Fruit fly (Drosophila melanogaster) whole organism, embryonic: ENCODE results near the gene CG9582.

ENCODE experiments used
- Bdp1 ChIP-seq: fragments of 200-800 bp; sonication (Bioruptor generic); optimal IDR thresholded peaks from 3 replicates; lab custom pipeline; 2016; ENCODE audit warnings: missing biosample characterization, missing genetic modification characterization
- BtbVII ChIP-seq: fragments of 200-800 bp; sonication (Bioruptor generic); optimal IDR thresholded peaks from 3 replicates; lab custom pipeline; 2017; ENCODE audit warnings: missing biosample characterization, mild to moderate bottlenecking, missing genetic modification characterization
- CG10267 ChIP-seq: fragments of 200-800 bp; sonication (Bioruptor generic); optimal IDR thresholded peaks from 2 replicates; lab custom pipeline; 2018; ENCODE audit warnings: missing biosample characterization, mild to moderate bottlenecking, missing genetic modification characterization, moderate library complexity
- CG11093 ChIP-seq: fragments of 200-800 bp; sonication (Bioruptor generic); IDR thresholded peaks from 3 replicates; pipeline ENCODE4 v1.3.6; 2022; ENCODE audit warnings: missing biosample characterization, missing genetic modification characterization
- CG11695 ChIP-seq: fragments of 200-800 bp; sonication (Bioruptor generic); IDR thresholded peaks from 3 replicates; pipeline ENCODE4 v1.3.6; 2022; ENCODE audit warnings: missing biosample characterization, missing genetic modification characterization
- CG12769 ChIP-seq: fragments of 200-800 bp; sonication (Bioruptor generic); optimal IDR thresholded peaks from 2 replicates; lab custom pipeline; 2019; ENCODE audit warnings: missing biosample characterization, mild to moderate bottlenecking, missing genetic modification characterization, moderate library complexity
- CG15601 ChIP-seq: fragments of 200-800 bp; sonication (Bioruptor generic); optimal IDR thresholded peaks from 3 replicates; lab custom pipeline; 2019; ENCODE audit warnings: missing biosample characterization, mild to moderate bottlenecking, missing genetic modification characterization, moderate library complexity
- CG17359 ChIP-seq: fragments of 200-800 bp; sonication (Bioruptor generic); optimal IDR thresholded peaks from 3 replicates; lab custom pipeline; 2018; ENCODE audit warnings: missing biosample characterization, mild to moderate bottlenecking, missing genetic modification characterization, moderate library complexity
- CG17568 ChIP-seq: fragments of 200-800 bp; sonication (Bioruptor generic); optimal IDR thresholded peaks from 2 replicates; lab custom pipeline; 2018; ENCODE audit warnings: missing biosample characterization, mild to moderate bottlenecking, missing genetic modification characterization, moderate library complexity
- CG17612 ChIP-seq: fragments of 200-800 bp; sonication (Bioruptor generic); IDR thresholded peaks from 2 replicates; pipeline ENCODE4 v1.3.6; 2022; ENCODE audit warnings: missing biosample characterization, missing genetic modification characterization
- CG17912 ChIP-seq: fragments of 200-800 bp; sonication (Bioruptor generic); optimal IDR thresholded peaks from 2 replicates; lab custom pipeline; 2018; ENCODE audit warnings: missing biosample characterization, mild to moderate bottlenecking, missing genetic modification characterization
- CG18476 ChIP-seq: fragments of 200-800 bp; sonication (Bioruptor generic); optimal IDR thresholded peaks from 2 replicates; lab custom pipeline; 2016; ENCODE audit warnings: missing biosample characterization, mild to moderate bottlenecking, missing genetic modification characterization
- CG4707 ChIP-seq: fragments of 200-800 bp; sonication (Bioruptor generic); optimal IDR thresholded peaks from 2 replicates; lab custom pipeline; 2018; ENCODE audit warnings: missing biosample characterization, mild to moderate bottlenecking, missing genetic modification characterization, moderate library complexity
- CG6272 ChIP-seq: fragments of 200-800 bp; sonication (Bioruptor generic); IDR thresholded peaks from 2 replicates; pipeline ENCODE4 v1.3.6; 2022; ENCODE audit warnings: missing biosample characterization, missing genetic modification characterization
- CG6654 ChIP-seq: fragments of 200-800 bp; sonication (Bioruptor generic); optimal IDR thresholded peaks from 2 replicates; lab custom pipeline; 2017; ENCODE audit warnings: missing biosample characterization, mild to moderate bottlenecking, missing genetic modification characterization
- CG7271 ChIP-seq: fragments of 200-800 bp; sonication (Bioruptor generic); optimal IDR thresholded peaks from 2 replicates; lab custom pipeline; 2018; ENCODE audit warnings: missing biosample characterization, mild to moderate bottlenecking, missing genetic modification characterization, moderate library complexity
- CG7745 ChIP-seq: fragments of 200-800 bp; sonication (Bioruptor generic); optimal IDR thresholded peaks from 2 replicates; lab custom pipeline; 2018; ENCODE audit warnings: missing biosample characterization, mild to moderate bottlenecking, missing genetic modification characterization, moderate library complexity
- CG7963 ChIP-seq: fragments of 200-800 bp; sonication (Bioruptor generic); IDR thresholded peaks from 3 replicates; pipeline ENCODE4 v1.3.6; 2022; ENCODE audit warnings: missing biosample characterization, missing genetic modification characterization; ENCODE audit not compliant: partially characterized antibody
- CrebB ChIP-seq: fragments of 200-800 bp; sonication (Bioruptor generic); optimal IDR thresholded peaks from 3 replicates; lab custom pipeline; 2018; ENCODE audit warnings: missing biosample characterization, mild to moderate bottlenecking, missing genetic modification characterization
- D19B ChIP-seq: fragments of 200-800 bp; sonication (Bioruptor generic); optimal IDR thresholded peaks from 2 replicates; lab custom pipeline; 2017; ENCODE audit warnings: missing biosample characterization, mild to moderate bottlenecking, missing genetic modification characterization
- Dbx ChIP-seq: fragments of 200-800 bp; sonication (Bioruptor generic); IDR thresholded peaks from 3 replicates; pipeline ENCODE4 v1.3.6; 2022; ENCODE audit warnings: missing biosample characterization, missing genetic modification characterization
- Doc3 ChIP-seq: fragments of 200-800 bp; sonication (Bioruptor generic); IDR thresholded peaks from 3 replicates; pipeline ENCODE4 v1.3.6; 2022; ENCODE audit warnings: missing biosample characterization, missing genetic modification characterization; ENCODE audit not compliant: partially characterized antibody
- ERR ChIP-seq: fragments of 200-800 bp; sonication (Bioruptor generic); optimal IDR thresholded peaks from 2 replicates; lab custom pipeline; 2016; ENCODE audit warnings: missing biosample characterization, missing genetic modification characterization
- HLHmδ ChIP-seq: fragments of 200-800 bp; sonication (Bioruptor generic); optimal IDR thresholded peaks from 2 replicates; lab custom pipeline; 2018; ENCODE audit warnings: missing biosample characterization, mild to moderate bottlenecking, missing genetic modification characterization, moderate library complexity
- Kr ChIP-seq: fragments of 200-800 bp; sonication (Bioruptor generic); optimal IDR thresholded peaks from 2 replicates; lab custom pipeline; 2017; ENCODE audit warnings: missing biosample characterization, mild to moderate bottlenecking, missing genetic modification characterization
- Mes4 ChIP-seq: fragments of 200-800 bp; sonication (Bioruptor generic); optimal IDR thresholded peaks from 2 replicates; lab custom pipeline; 2016; ENCODE audit warnings: missing biosample characterization, missing genetic modification characterization
- NfI ChIP-seq: fragments of 200-800 bp; sonication (Bioruptor generic); optimal IDR thresholded peaks from 3 replicates; lab custom pipeline; 2018; ENCODE audit warnings: missing biosample characterization, mild to moderate bottlenecking, missing genetic modification characterization, moderate library complexity
- Tbp ChIP-seq: fragments of >200 bp; optimal IDR thresholded peaks from 2 replicates; lab custom pipeline; 2018; ENCODE audit warnings: missing biosample characterization, missing genetic modification characterization
- YL-1 ChIP-seq: fragments of 200-800 bp; sonication (Bioruptor generic); optimal IDR thresholded peaks from 3 replicates; lab custom pipeline; 2017; ENCODE audit warnings: missing biosample characterization, mild to moderate bottlenecking, missing genetic modification characterization
- ab ChIP-seq: fragments of 200-800 bp; sonication (Bioruptor generic); optimal IDR thresholded peaks from 2 replicates; lab custom pipeline; 2016; ENCODE audit warnings: missing biosample characterization, missing genetic modification characterization
- ap ChIP-seq: fragments of 200-800 bp; sonication (Bioruptor generic); IDR thresholded peaks from 2 replicates; pipeline ENCODE4 v1.3.6; 2022; ENCODE audit warnings: missing biosample characterization, missing genetic modification characterization
- ems ChIP-seq: fragments of 200-800 bp; sonication (Bioruptor generic); optimal IDR thresholded peaks from 3 replicates; lab custom pipeline; 2016; ENCODE audit warnings: missing biosample characterization, missing genetic modification characterization
- eyg ChIP-seq: fragments of 200-800 bp; sonication (Bioruptor generic); optimal IDR thresholded peaks from 3 replicates; lab custom pipeline; 2016; ENCODE audit warnings: missing biosample characterization, missing genetic modification characterization
- gfzf ChIP-seq: fragments of 200-800 bp; sonication (Bioruptor generic); optimal IDR thresholded peaks from 2 replicates; lab custom pipeline; 2016; ENCODE audit warnings: missing biosample characterization, mild to moderate bottlenecking, missing genetic modification characterization, moderate library complexity
- gsb-n ChIP-seq: fragments of 200-800 bp; sonication (Bioruptor generic); optimal IDR thresholded peaks from 3 replicates; lab custom pipeline; 2018; ENCODE audit warnings: missing biosample characterization, mild to moderate bottlenecking, missing genetic modification characterization
- kay ChIP-seq: fragments of 200-800 bp; sonication (Bioruptor generic); optimal IDR thresholded peaks from 2 replicates; lab custom pipeline; 2016; ENCODE audit warnings: missing biosample characterization, missing genetic modification characterization
- lab ChIP-seq: fragments of 200-800 bp; sonication (Bioruptor generic); optimal IDR thresholded peaks from 3 replicates; lab custom pipeline; 2017; ENCODE audit warnings: missing biosample characterization, missing genetic modification characterization, mild to moderate bottlenecking, moderate library complexity, missing genetic modification reagents
- lov ChIP-seq, 2 experiments: fragments of 200-800 bp in 1 of 2; fragments of >200 bp in 1 of 2; sonication (Bioruptor generic) in 1 of 2; IDR thresholded peaks in 1 of 2; optimal IDR thresholded peaks in 1 of 2; 2 replicates in 1 of 2; 3 replicates in 1 of 2; pipeline versions ENCODE4 v1.3.6 to Lab custom; 2017 to 2022; ENCODE audit warnings: missing biosample characterization in 1 of 2, missing genetic modification characterization in 1 of 2
- mirr ChIP-seq: fragments of 200-800 bp; sonication (Bioruptor generic); optimal IDR thresholded peaks from 3 replicates; lab custom pipeline; 2018; ENCODE audit warnings: missing biosample characterization, mild to moderate bottlenecking, missing genetic modification characterization
- nmo ChIP-seq: fragments of 200-800 bp; sonication (Bioruptor generic); optimal IDR thresholded peaks from 2 replicates; lab custom pipeline; 2018; ENCODE audit warnings: missing biosample characterization, mild to moderate bottlenecking, missing genetic modification characterization, moderate library complexity
- nom ChIP-seq: fragments of 200-800 bp; sonication (Bioruptor generic); optimal IDR thresholded peaks from 2 replicates; lab custom pipeline; 2017; ENCODE audit warnings: missing biosample characterization, missing genetic modification characterization, mild to moderate bottlenecking, moderate library complexity, missing genetic modification reagents
- pzg ChIP-seq: fragments of 200-800 bp; sonication (Bioruptor generic); optimal IDR thresholded peaks from 3 replicates; lab custom pipeline; 2018; ENCODE audit warnings: missing biosample characterization, mild to moderate bottlenecking, missing genetic modification characterization, moderate library complexity
- sqz ChIP-seq: fragments of 200-800 bp; sonication (Bioruptor generic); optimal IDR thresholded peaks from 3 replicates; lab custom pipeline; 2018; ENCODE audit warnings: missing biosample characterization, mild to moderate bottlenecking, missing genetic modification characterization
- tio ChIP-seq: fragments of 200-800 bp; sonication (Bioruptor generic); optimal IDR thresholded peaks from 2 replicates; lab custom pipeline; 2017; ENCODE audit warnings: missing biosample characterization, missing genetic modification characterization, inconsistent platforms
- tna ChIP-seq: fragments of 200-800 bp; sonication (Bioruptor generic); IDR thresholded peaks from 2 replicates; pipeline ENCODE4 v1.3.6; 2022; ENCODE audit warnings: missing biosample characterization, missing genetic modification characterization; ENCODE audit not compliant: partially characterized antibody
- twi ChIP-seq: fragments of 200-800 bp; optimal IDR thresholded peaks from 2 replicates; lab custom pipeline; 2019; ENCODE audit warnings: missing biosample characterization, mild to moderate bottlenecking, missing genetic modification characterization, moderate library complexity
- zfh1 ChIP-seq: fragments of 200-800 bp; sonication (Bioruptor generic); IDR thresholded peaks from 3 replicates; pipeline ENCODE4 v1.3.6; 2022; ENCODE audit warnings: missing biosample characterization, missing genetic modification characterization
- zfh2 ChIP-seq: fragments of 200-800 bp; sonication (Bioruptor generic); optimal IDR thresholded peaks from 2 replicates; lab custom pipeline; 2016; ENCODE audit warnings: missing biosample characterization, missing genetic modification characterization

The CG9582 gene

dm6 chr2L:8984614-8985318 is 46.9 kb downstream of the CG9582 start, which contains the start of gene CG13101 (continued):
- TF ChIP-seq Mes4, result peak; percentile 71
- TF ChIP-seq Bdp1, result peak; percentile 77
- peak; percentile 20 for TF ChIP-seq CG6654 (GFP tag; lab: Kevin White, UChicago)
- peak; percentile 84 for TF ChIP-seq twi (tag; lab: Kevin White, UChicago)
- TF ChIP-seq pzg, result peak; percentile 2
- peak; percentile 95 for TF ChIP-seq Dbx (GFP tag; lab: Robert Waterston, UW)
- peak; percentile 72 for TF ChIP-seq eyg (GFP tag; lab: Kevin White, UChicago)
- TF ChIP-seq Doc3 (GFP tag; lab: Robert Waterston, UW), result no peak
- no peak; the same call in none of the 2 replicates for TF ChIP-seq CG6272 (GFP tag; lab: Robert Waterston, UW)
- TF ChIP-seq lov (optimal IDR thresholded peaks at IDR 0.05; lab: Kevin White, UChicago), result no peak
- TF ChIP-seq lov (GFP tag; IDR thresholded peaks at IDR 0.05; lab: Robert Waterston, UW), result peak; percentile 85; the same call in 2 of the 3 replicates
- peak; percentile 56 for TF ChIP-seq CG7271 (tag; lab: Kevin White, UChicago)
- peak; percentile 87 for TF ChIP-seq CG17612
- TF ChIP-seq lab (GFP tag; lab: Kevin White, UChicago), result peak; percentile 96
- no peak for TF ChIP-seq Kr (GFP tag; lab: Kevin White, UChicago)
- TF ChIP-seq ab (GFP tag; lab: Kevin White, UChicago), result no peak
- TF ChIP-seq ems (GFP tag; lab: Kevin White, UChicago), result peak; percentile 86
- TF ChIP-seq CG7745 (tag; lab: Kevin White, UChicago), result peak; percentile 80
- peak; percentile 90 for TF ChIP-seq CG12769 (tag; lab: Kevin White, UChicago)
- TF ChIP-seq mirr (GFP tag; lab: Kevin White, UChicago), result no peak
- TF ChIP-seq zfh1 (GFP tag; lab: Robert Waterston, UW), result peak; percentile 94
- peak; percentile 89 for TF ChIP-seq CG10267
- TF ChIP-seq gfzf (GFP tag; lab: Kevin White, UChicago), result no peak
- TF ChIP-seq D19B, result peak; percentile 77
- peak; percentile 57 for TF ChIP-seq CG4707 (GFP tag; lab: Kevin White, UChicago)
- peak; percentile 95 for TF ChIP-seq gsb-n (tag; lab: Kevin White, UChicago)
- TF ChIP-seq nmo (GFP tag; lab: Kevin White, UChicago), result peak; percentile 95
- peak; percentile 90 for TF ChIP-seq CG18476
- peak; percentile 91 for TF ChIP-seq tio
- peak; percentile 66 for TF ChIP-seq zfh2 (GFP tag; lab: Kevin White, UChicago)
- TF ChIP-seq Tbp (GFP tag; lab: Kevin White, UChicago), result no peak
- TF ChIP-seq BtbVII (GFP tag; lab: Kevin White, UChicago), result peak; percentile 89
- TF ChIP-seq NfI, result peak; percentile 80
- TF ChIP-seq CG11695 (GFP tag; lab: Robert Waterston, UW), result peak; percentile 97
- TF ChIP-seq CG17912, result no peak
- TF ChIP-seq sqz (GFP tag; lab: Kevin White, UChicago), result peak; percentile 92
- TF ChIP-seq HLHmδ (GFP tag; lab: Kevin White, UChicago), result no peak
- TF ChIP-seq CG15601 (tag; lab: Kevin White, UChicago), result peak; percentile 89
- TF ChIP-seq kay, result peak; percentile 77
- peak; percentile 61 for TF ChIP-seq YL-1
- peak; percentile 90 for TF ChIP-seq ap
- peak; percentile 91 for TF ChIP-seq CG17568 (GFP tag; lab: Kevin White, UChicago)
- peak; percentile 93 for TF ChIP-seq CG17359 (tag; lab: Kevin White, UChicago)
- peak; percentile 91 for TF ChIP-seq CrebB (tag; lab: Kevin White, UChicago)
- peak; percentile 84 for TF ChIP-seq CG11093 (GFP tag; lab: Robert Waterston, UW)
- no peak for TF ChIP-seq CG7963 (GFP tag; lab: Robert Waterston, UW)
- TF ChIP-seq tna, result no peak
- peak; percentile 62 for TF ChIP-seq nom (GFP tag; lab: Kevin White, UChicago)
- TF ChIP-seq ERR (GFP tag; lab: Kevin White, UChicago), result peak; percentile 74
